Worm (Caenorhabditis elegans): ENCODE measurements around the gene C24H10.3.

DNA sequence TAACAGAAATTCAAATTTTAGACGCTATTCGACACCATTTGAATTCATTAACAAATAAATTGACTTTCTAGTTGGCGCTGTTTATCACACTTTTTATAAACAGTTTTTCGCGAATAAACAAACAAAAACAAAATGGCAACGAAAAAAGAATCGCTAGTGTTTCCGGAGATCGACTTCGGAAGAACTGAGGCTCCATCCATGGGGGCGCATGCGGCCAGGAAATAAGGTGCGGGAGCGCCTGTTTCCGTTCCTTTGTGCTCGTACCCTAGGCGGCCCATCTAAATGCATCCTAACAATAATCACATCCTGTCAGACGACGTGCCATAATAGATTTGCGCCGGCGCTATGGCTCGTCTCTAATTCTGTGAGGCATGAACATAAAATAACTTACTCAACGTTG is 23.2 kb downstream of the C24H10.3 start:
- TF ChIP-seq med-1 (GFP tag; optimal IDR thresholded peaks at IDR 0.05; ENCODE audit: insufficient read depth) (no peak), flt-1 (GFP tag; IDR thresholded peaks at IDR 0.05) (no peak), klf-2 (GFP tag; conservative IDR thresholded peaks at IDR 0.05) (no peak), ztf-23 (GFP tag; IDR thresholded peaks at IDR 0.05) (no peak), tab-1 (GFP tag; IDR thresholded peaks at IDR 0.05) (no peak), cog-1 (tag; optimal IDR thresholded peaks at IDR 0.05) (no peak), ref-1 (GFP tag; conservative IDR thresholded peaks at IDR 0.05) (no peak), ztf-29 (GFP tag; IDR thresholded peaks at IDR 0.05) (no peak)

All from whole organism, midembryonic.